Fruit fly (Drosophila melanogaster): ENCODE data around the gene Nhe2.
A peak's percentile ranks its signal among the peaks of the same experiment; 100 is the strongest.

Nhe2 gene

DNA sequence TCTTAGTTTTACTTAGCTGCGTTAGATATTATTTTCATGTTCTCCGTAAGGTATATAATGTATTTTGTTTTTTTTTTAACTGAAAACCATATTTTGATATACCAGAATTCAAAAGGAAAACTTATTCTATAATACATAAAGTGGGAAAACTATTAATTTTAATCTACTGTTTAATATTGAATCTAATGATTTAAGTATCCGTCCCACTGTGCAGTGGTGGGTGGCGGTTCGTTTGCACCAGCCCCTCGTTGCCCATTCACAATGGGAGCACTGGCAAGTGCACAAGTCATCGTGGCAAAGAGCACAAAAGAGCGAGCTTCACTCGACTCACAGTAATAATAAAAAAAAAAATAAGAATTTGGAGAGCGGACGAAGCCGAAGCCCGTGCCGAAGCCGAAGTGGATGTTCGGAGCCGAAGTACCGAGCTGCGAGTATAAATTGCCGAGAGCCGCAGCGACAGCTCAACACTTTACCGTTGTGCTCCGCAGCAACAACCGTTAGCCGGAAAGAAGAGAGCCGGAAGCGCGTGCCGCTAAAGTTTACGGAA lies 7.8 kb upstream of the Nhe2 start, which contains the start of gene CG34136 (continued):
- no peak for TF ChIP-seq corto (GFP tag; optimal IDR thresholded peaks at IDR 0.05)
- TF ChIP-seq Usf (GFP tag; optimal IDR thresholded peaks at IDR 0.05) = no peak
- TF ChIP-seq HLH54F (GFP tag; optimal IDR thresholded peaks at IDR 0.05) = no peak
- TF ChIP-seq cad (GFP tag; optimal IDR thresholded peaks at IDR 0.05) = no peak
- TF ChIP-seq CG12744 (GFP tag; optimal IDR thresholded peaks at IDR 0.05) = no peak
- no peak for TF ChIP-seq CG7928 (GFP tag; optimal IDR thresholded peaks at IDR 0.05)
- TF ChIP-seq CG7372 (GFP tag; IDR thresholded peaks at IDR 0.05) = no peak
- no peak for TF ChIP-seq Fer2 (tag; optimal IDR thresholded peaks at IDR 0.05)
- TF ChIP-seq Vsx1 (GFP tag; optimal IDR thresholded peaks at IDR 0.05) = no peak
- TF ChIP-seq CG14014 (GFP tag; IDR thresholded peaks at IDR 0.05) = no peak
- TF ChIP-seq yki (optimal IDR thresholded peaks at IDR 0.05) = no peak
- peak; percentile 56 for TF ChIP-seq CG17359 (tag; optimal IDR thresholded peaks at IDR 0.05)
- TF ChIP-seq CG2712 (tag; optimal IDR thresholded peaks at IDR 0.05) = peak; percentile 97
- no peak for TF ChIP-seq Lhr (GFP tag; optimal IDR thresholded peaks at IDR 0.05)
- peak; percentile 3 for TF ChIP-seq shn (GFP tag; optimal IDR thresholded peaks at IDR 0.05)
- TF ChIP-seq ash1 (GFP tag; optimal IDR thresholded peaks at IDR 0.05) = no peak
- TF ChIP-seq Sry-δ (GFP tag; optimal IDR thresholded peaks at IDR 0.05) = no peak
- TF ChIP-seq CG30431 (GFP tag; optimal IDR thresholded peaks at IDR 0.05) = no peak
- no peak for TF ChIP-seq TFAM (GFP tag; optimal IDR thresholded peaks at IDR 0.05)
- TF ChIP-seq fd3F (GFP tag; optimal IDR thresholded peaks at IDR 0.05) = no peak
- peak; percentile 46 for TF ChIP-seq kni (GFP tag; optimal IDR thresholded peaks at IDR 0.05)
- TF ChIP-seq grn (GFP tag; optimal IDR thresholded peaks at IDR 0.05) = no peak
- no peak for TF ChIP-seq gsb (GFP tag; IDR thresholded peaks at IDR 0.05)
- no peak for TF ChIP-seq CG17912 (GFP tag; optimal IDR thresholded peaks at IDR 0.05)
- peak; percentile 39 for TF ChIP-seq CG3281 (GFP tag; optimal IDR thresholded peaks at IDR 0.05)
- TF ChIP-seq CG14860 (GFP tag; IDR thresholded peaks at IDR 0.05; ENCODE audit: partially characterized antibody) = no peak
- TF ChIP-seq grau (tag; optimal IDR thresholded peaks at IDR 0.05) = peak; percentile 36
- peak; percentile 42 for TF ChIP-seq az2 (GFP tag; optimal IDR thresholded peaks at IDR 0.05)
- no peak for TF ChIP-seq zfh2 (GFP tag; optimal IDR thresholded peaks at IDR 0.05)
- no peak for TF ChIP-seq oc (tag; optimal IDR thresholded peaks at IDR 0.05)
- TF ChIP-seq Oaz (GFP tag; IDR thresholded peaks at IDR 0.05) = no peak
- TF ChIP-seq tll (GFP tag; optimal IDR thresholded peaks at IDR 0.05) = no peak
- no peak for TF ChIP-seq Dref (GFP tag; IDR thresholded peaks at IDR 0.05)
- TF ChIP-seq CG31388 (GFP tag; optimal IDR thresholded peaks at IDR 0.05) = no peak
- TF ChIP-seq CG8281 (tag; optimal IDR thresholded peaks at IDR 0.05) = no peak
- TF ChIP-seq crc (GFP tag; optimal IDR thresholded peaks at IDR 0.05) = no peak
- no peak for TF ChIP-seq z (GFP tag; IDR thresholded peaks at IDR 0.05)
- TF ChIP-seq CG15601 (tag; optimal IDR thresholded peaks at IDR 0.05) = no peak
- TF ChIP-seq CG16779 (GFP tag; IDR thresholded peaks at IDR 0.05) = no peak
- no peak for TF ChIP-seq B-H1 (GFP tag; IDR thresholded peaks at IDR 0.05)
- no peak for TF ChIP-seq schlank (tag; optimal IDR thresholded peaks at IDR 0.05)
- TF ChIP-seq CG4282 (GFP tag; optimal IDR thresholded peaks at IDR 0.05) = no peak
- TF ChIP-seq sim (GFP tag; IDR thresholded peaks at IDR 0.05) = no peak
- peak; percentile 3 for TF ChIP-seq CG1602 (GFP tag; optimal IDR thresholded peaks at IDR 0.05)
- TF ChIP-seq ems (GFP tag; optimal IDR thresholded peaks at IDR 0.05) = no peak
- no peak for TF ChIP-seq ERR (GFP tag; optimal IDR thresholded peaks at IDR 0.05)
- no peak for TF ChIP-seq usp (GFP tag; optimal IDR thresholded peaks at IDR 0.05)
- peak; percentile 42 for TF ChIP-seq CG18476 (GFP tag; optimal IDR thresholded peaks at IDR 0.05)
- TF ChIP-seq pho (GFP tag; optimal IDR thresholded peaks at IDR 0.05) = no peak
- peak; percentile 60 for TF ChIP-seq slbo (GFP tag; IDR thresholded peaks at IDR 0.05)
- TF ChIP-seq Sry-β (GFP tag; optimal IDR thresholded peaks at IDR 0.05) = no peak
- TF ChIP-seq MBD-R2 (GFP tag; IDR thresholded peaks at IDR 0.05) = peak; percentile 6; the same call in 1 of the 2 replicates

All from whole organism, embryonic.